Fruit fly (Drosophila melanogaster): ENCODE results near the gene HP1D3csd.
A peak's percentile ranks its signal among the peaks of the same experiment; 100 is the strongest.

DNA sequence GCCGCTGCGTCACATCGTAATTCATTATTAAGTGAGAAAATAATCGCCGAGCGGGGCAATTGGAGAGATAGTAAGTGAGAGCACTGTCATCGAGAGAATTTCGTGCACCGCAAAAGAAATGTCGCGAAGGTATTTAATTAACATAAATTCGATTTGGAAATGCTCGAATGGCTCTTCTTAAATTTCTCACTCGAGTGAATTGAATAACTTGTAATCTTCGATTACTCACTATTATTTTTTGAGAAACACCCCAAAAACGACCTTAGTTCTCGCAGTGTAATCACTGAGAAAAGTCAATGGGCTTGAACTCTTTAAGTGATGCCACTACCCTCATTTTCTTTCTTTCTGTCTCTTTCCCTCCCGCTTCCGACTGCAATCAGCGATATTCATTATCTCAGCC, 35.0 kb upstream of the HP1D3csd start:
- peak; percentile 94 for TF ChIP-seq CG31627 (GFP tag; optimal IDR thresholded peaks at IDR 0.05)
- peak; percentile 89 for TF ChIP-seq Ets21C (GFP tag; optimal IDR thresholded peaks at IDR 0.05)
- TF ChIP-seq CG10669 (GFP tag; optimal IDR thresholded peaks at IDR 0.05), result peak; percentile 91
- peak; percentile 83 for TF ChIP-seq Eip93F (GFP tag; optimal IDR thresholded peaks at IDR 0.05)
- peak; percentile 78 for TF ChIP-seq CG11294 (GFP tag; IDR thresholded peaks at IDR 0.05)
- TF ChIP-seq Lpt (GFP tag; optimal IDR thresholded peaks at IDR 0.05), result peak; percentile 92
- peak; percentile 92 for TF ChIP-seq CG11902 (GFP tag; optimal IDR thresholded peaks at IDR 0.05)
- TF ChIP-seq fkh (GFP tag; optimal IDR thresholded peaks at IDR 0.05), result peak; percentile 50
- peak; percentile 91 for TF ChIP-seq dsx (GFP tag; optimal IDR thresholded peaks at IDR 0.05; ENCODE audit: poor library complexity, severe bottlenecking)
- TF ChIP-seq Met (GFP tag; optimal IDR thresholded peaks at IDR 0.05), result peak; percentile 96
- TF ChIP-seq CG1621 (tag; optimal IDR thresholded peaks at IDR 0.05), result peak; percentile 89
- TF ChIP-seq Eip75B (GFP tag; optimal IDR thresholded peaks at IDR 0.05), result peak; percentile 97
- peak; percentile 94 for TF ChIP-seq net (GFP tag; optimal IDR thresholded peaks at IDR 0.05)
- TF ChIP-seq CG8319 (GFP tag; optimal IDR thresholded peaks at IDR 0.05), result peak; percentile 92

Measured in whole organism, prepupa.